Worm (Caenorhabditis elegans) whole organism, young adult: ENCODE data around the gene chil-10.

ENCODE experiments used
- B0035.1 ChIP-seq: sonication (generic microtip); optimal IDR thresholded peaks from 2 replicates; lab custom pipeline; 2016; ENCODE audit warnings: missing genetic modification characterization, mild to moderate bottlenecking, missing compliant biosample characterization, missing genotype, missing genetic modification reagents
- F33H1.4 ChIP-seq: fragments of 200-800 bp; sonication (Bioruptor generic); IDR thresholded peaks from 2 replicates; pipeline ENCODE4 v1.3.6; 2022; ENCODE audit warnings: missing genetic modification reagents, missing genetic modification characterization, missing compliant biosample characterization
- F39B2.1 ChIP-seq: fragments of 200-800 bp; sonication (Bioruptor generic); IDR thresholded peaks from 2 replicates; pipeline ENCODE4 v1.3.6; 2022; ENCODE audit warnings: missing genetic modification reagents, missing genetic modification characterization, missing compliant biosample characterization
- K12H6.12 ChIP-seq: fragments of 200-800 bp; sonication (Bioruptor generic); optimal IDR thresholded peaks from 2 replicates; lab custom pipeline; 2018; ENCODE audit warnings: mild to moderate bottlenecking, missing genetic modification characterization, missing compliant biosample characterization
- Y53G8AR.9 ChIP-seq: fragments of 200-800 bp; sonication (Bioruptor generic); conservative IDR thresholded peaks from 2 replicates; pipeline ENCODE4 v1.3.6; 2022; ENCODE audit warnings: missing genetic modification reagents, missing genetic modification characterization, missing compliant biosample characterization
- Y56A3A.18 ChIP-seq: fragments of 200-800 bp; sonication (Bioruptor generic); IDR thresholded peaks from 2 replicates; pipeline ENCODE4 v1.3.6; 2022; ENCODE audit warnings: missing genetic modification reagents, missing genetic modification characterization, missing compliant biosample characterization
- atf-7 ChIP-seq: sonication (generic microtip); optimal IDR thresholded peaks from 2 replicates; lab custom pipeline; 2017; ENCODE audit warnings: mild to moderate bottlenecking, missing genetic modification characterization, missing compliant biosample characterization
- attf-3 ChIP-seq: fragments of 200-800 bp; sonication (Bioruptor generic); conservative IDR thresholded peaks from 2 replicates; pipeline ENCODE4 v1.3.6; 2022; ENCODE audit warnings: missing genetic modification reagents, missing genetic modification characterization, missing compliant biosample characterization
- bed-1 ChIP-seq: fragments of 200-800 bp; sonication (Bioruptor generic); IDR thresholded peaks from 2 replicates; pipeline ENCODE4 v1.3.6; 2022; ENCODE audit warnings: missing genetic modification reagents, missing genetic modification characterization, missing compliant biosample characterization
- cebp-1 ChIP-seq, 2 experiments: fragments of 200-800 bp in 1 of 2; sonication (Bioruptor generic) in 1 of 2; sonication (generic microtip) in 1 of 2; IDR thresholded peaks in 1 of 2; optimal IDR thresholded peaks in 1 of 2; 2 replicates each; pipeline versions ENCODE4 v1.3.6 to Lab custom; 2017 to 2022; ENCODE audit warnings: missing compliant biosample characterization in 2 of 2, missing genetic modification characterization in 2 of 2, mild to moderate bottlenecking in 1 of 2, missing genetic modification reagents in 1 of 2, moderate library complexity in 1 of 2
- cebp-2 ChIP-seq: fragments of 200-800 bp; sonication (Bioruptor generic); IDR thresholded peaks from 2 replicates; pipeline ENCODE4 v1.3.6; 2022; ENCODE audit warnings: missing genetic modification characterization, missing compliant biosample characterization
- ceh-27 ChIP-seq: fragments of 200-800 bp; sonication (Bioruptor generic); optimal IDR thresholded peaks from 2 replicates; lab custom pipeline; 2018; ENCODE audit warnings: mild to moderate bottlenecking, missing genetic modification characterization, moderate library complexity, missing compliant biosample characterization
- efl-1 ChIP-seq: fragments of 150-350 bp; optimal IDR thresholded peaks from 2 replicates; lab custom pipeline; 2014; ENCODE audit warnings: missing biosample characterization, missing genetic modification reagents, missing genetic modification characterization
- egl-44 ChIP-seq: fragments of 200-800 bp; sonication (Bioruptor generic); IDR thresholded peaks from 2 replicates; pipeline ENCODE4 v1.3.6; 2022; ENCODE audit warnings: missing genetic modification reagents, missing genetic modification characterization, missing compliant biosample characterization
- egrh-3 ChIP-seq: fragments of 200-800 bp; sonication (Bioruptor generic); IDR thresholded peaks from 2 replicates; pipeline ENCODE4 v1.3.6; 2022; ENCODE audit warnings: missing genetic modification reagents, missing genetic modification characterization, missing compliant biosample characterization
- ekl-4 ChIP-seq: fragments of 200-800 bp; sonication (Bioruptor generic); IDR thresholded peaks from 2 replicates; pipeline ENCODE4 v1.3.6; 2022; ENCODE audit warnings: missing genetic modification reagents, missing genetic modification characterization, missing compliant biosample characterization
- gei-17 ChIP-seq: fragments of 200-800 bp; sonication (Bioruptor generic); optimal IDR thresholded peaks from 2 replicates; lab custom pipeline; 2018; ENCODE audit warnings: mild to moderate bottlenecking, missing genetic modification characterization, missing compliant biosample characterization
- hlh-26 ChIP-seq: fragments of 200-800 bp; sonication (Bioruptor generic); conservative IDR thresholded peaks from 2 replicates; pipeline ENCODE4 v1.3.6; 2022; ENCODE audit warnings: missing genetic modification reagents, missing genetic modification characterization, missing compliant biosample characterization
- hmg-1.2 ChIP-seq: fragments of 200-800 bp; sonication (Bioruptor generic); IDR thresholded peaks from 2 replicates; pipeline ENCODE4 v1.3.6; 2022; ENCODE audit warnings: missing genetic modification reagents, missing genetic modification characterization, missing compliant biosample characterization
- hmg-20 ChIP-seq: fragments of 200-800 bp; sonication (Bioruptor generic); IDR thresholded peaks from 2 replicates; pipeline ENCODE4 v1.3.6; 2022; ENCODE audit warnings: missing genetic modification reagents, missing genetic modification characterization, missing compliant biosample characterization
- lin-35 ChIP-seq, 3 experiments: fragments of 150-350 bp in 2 of 3; sonication (generic microtip) in 1 of 3; optimal IDR thresholded peaks; 2 replicates each; lab custom pipeline; 2014 to 2018; ENCODE audit warnings: missing biosample characterization in 3 of 3, missing genetic modification characterization in 3 of 3, missing genetic modification reagents in 3 of 3
- lin-40 ChIP-seq: sonication (generic microtip); optimal IDR thresholded peaks from 2 replicates; lab custom pipeline; 2016; ENCODE audit warnings: missing genetic modification characterization, mild to moderate bottlenecking, missing compliant biosample characterization, missing genotype, missing genetic modification reagents
- madf-10 ChIP-seq: sonication (generic microtip); optimal IDR thresholded peaks from 2 replicates; lab custom pipeline; 2016; ENCODE audit warnings: mild to moderate bottlenecking, missing genetic modification characterization, missing compliant biosample characterization
- mcd-1 ChIP-seq: fragments of 200-800 bp; sonication (Bioruptor generic); IDR thresholded peaks from 2 replicates; pipeline ENCODE4 v1.3.6; 2022; ENCODE audit warnings: missing genetic modification reagents, missing genetic modification characterization, missing compliant biosample characterization
- mel-28 ChIP-seq: sonication (generic microtip); optimal IDR thresholded peaks from 2 replicates; lab custom pipeline; 2016; ENCODE audit warnings: borderline replicate concordance, mild to moderate bottlenecking, missing genetic modification characterization, missing compliant biosample characterization
- nfyb-1 ChIP-seq: fragments of 200-800 bp; sonication (Bioruptor generic); IDR thresholded peaks from 2 replicates; pipeline ENCODE4 v1.3.6; 2022; ENCODE audit warnings: missing genetic modification reagents, missing genetic modification characterization, missing compliant biosample characterization
- nhr-120 ChIP-seq: fragments of 200-800 bp; sonication (Bioruptor generic); IDR thresholded peaks from 2 replicates; pipeline ENCODE4 v1.3.6; 2022; ENCODE audit warnings: missing genetic modification characterization, missing compliant biosample characterization
- pbrm-1 ChIP-seq: fragments of 200-800 bp; sonication (Bioruptor generic); IDR thresholded peaks from 2 replicates; pipeline ENCODE4 v1.3.6; 2022; ENCODE audit warnings: missing genetic modification reagents, missing genetic modification characterization, missing compliant biosample characterization
- sdz-38 ChIP-seq: sonication (generic microtip); optimal IDR thresholded peaks from 2 replicates; lab custom pipeline; 2016; ENCODE audit warnings: missing genotype, missing genetic modification characterization, missing compliant biosample characterization
- snpc-4 ChIP-seq, 5 experiments: fragments of 150-350 bp in 1 of 5; sonication (generic microtip) in 4 of 5; optimal IDR thresholded peaks; 2 replicates each; lab custom pipeline; 2014 to 2018; ENCODE audit warnings: missing genetic modification characterization in 5 of 5, missing biosample characterization in 3 of 5, antibody characterized with exemption in 2 of 5, mild to moderate bottlenecking in 2 of 5, missing compliant biosample characterization in 2 of 5, missing genotype in 2 of 5, moderate library complexity in 2 of 5, missing genetic modification reagents in 1 of 5
- somi-1 ChIP-seq: fragments of 200-800 bp; sonication (Bioruptor generic); optimal IDR thresholded peaks from 2 replicates; lab custom pipeline; 2018; ENCODE audit warnings: mild to moderate bottlenecking, missing genetic modification characterization, missing compliant biosample characterization
- sptf-2 ChIP-seq: fragments of 200-800 bp; sonication (Bioruptor generic); optimal IDR thresholded peaks from 2 replicates; lab custom pipeline; 2018; ENCODE audit warnings: mild to moderate bottlenecking, missing genetic modification characterization, missing compliant biosample characterization
- zfh-2 ChIP-seq: fragments of 200-800 bp; sonication (Bioruptor generic); conservative IDR thresholded peaks from 2 replicates; pipeline ENCODE4 v1.3.6; 2022; ENCODE audit warnings: missing genetic modification reagents, missing genetic modification characterization, missing compliant biosample characterization
- ztf-22 ChIP-seq: fragments of 200-800 bp; sonication (Bioruptor generic); optimal IDR thresholded peaks from 2 replicates; lab custom pipeline; 2018; ENCODE audit warnings: mild to moderate bottlenecking, missing genetic modification characterization, moderate library complexity, missing compliant biosample characterization
- ztf-28 ChIP-seq: fragments of 200-800 bp; sonication (Bioruptor generic); IDR thresholded peaks from 2 replicates; pipeline ENCODE4 v1.3.6; 2022; ENCODE audit warnings: missing genetic modification reagents, missing genetic modification characterization, missing compliant biosample characterization

Gene chil-10

DNA sequence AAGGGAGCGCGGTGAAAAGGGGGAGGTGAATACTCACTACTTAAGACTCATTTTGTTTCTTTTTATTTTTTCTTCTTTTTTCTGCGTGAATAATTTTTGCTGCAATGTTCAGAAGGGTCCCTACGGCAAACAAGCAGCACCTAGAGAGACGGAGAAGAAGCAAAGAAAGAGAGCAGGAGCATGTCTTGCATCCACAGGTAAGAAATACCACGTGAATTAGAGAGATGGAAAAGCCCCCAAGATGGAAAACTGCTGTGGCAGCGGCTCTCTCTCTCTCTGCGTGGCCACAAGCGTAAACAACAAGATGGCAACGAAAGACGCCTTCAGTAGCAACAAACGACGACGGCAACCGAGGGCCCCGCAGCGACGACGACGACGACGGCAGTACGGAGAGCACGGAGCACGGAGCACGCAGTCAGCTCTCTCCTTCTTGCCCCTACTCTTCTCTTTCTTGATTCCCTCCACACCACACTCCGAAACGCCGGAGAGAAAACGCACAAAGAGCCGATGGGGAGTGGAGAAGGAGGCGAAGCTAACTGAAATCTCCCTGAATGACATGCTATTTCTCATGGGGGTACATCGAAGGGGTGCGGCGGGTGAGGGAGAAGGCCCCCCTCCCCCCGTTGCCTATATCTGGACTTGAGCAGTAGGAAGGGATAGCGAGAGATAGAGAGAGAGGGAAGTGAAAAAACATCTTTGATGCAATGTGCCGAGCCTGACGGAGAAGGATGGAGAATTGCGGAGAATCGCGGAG, 35.1 kb downstream of the chil-10 start:
- TF ChIP-seq zfh-2, result peak; percentile 95
- TF ChIP-seq B0035.1 (tag; lab: Kevin White, UChicago), result peak; percentile 20
- peak; percentile 11 for TF ChIP-seq atf-7 (tag; lab: Kevin White, UChicago)
- no peak for TF ChIP-seq gei-17
- peak; percentile 86 for TF ChIP-seq K12H6.12
- 0 out of 2 replicates have a peak, but pooled peaks have one; percentile 14 for TF ChIP-seq pbrm-1 (GFP tag; lab: Robert Waterston, UW)
- TF ChIP-seq ceh-27 (GFP tag; lab: Kevin White, UChicago), result peak; percentile 43
- no peak for TF ChIP-seq F33H1.4 (GFP tag; lab: Robert Waterston, UW)
- no peak for TF ChIP-seq somi-1 (GFP tag; lab: Kevin White, UChicago)
- TF ChIP-seq mcd-1 (GFP tag; lab: Robert Waterston, UW), result no peak
- no peak for TF ChIP-seq snpc-4 (GFP tag; optimal IDR thresholded peaks at IDR 0.05; lab: Kevin White, UChicago)
- peak in 2 of 4 experiments; percentile 37 to 41 for TF ChIP-seq snpc-4 (tag; optimal IDR thresholded peaks at IDR 0.05; lab: Kevin White, UChicago)
- peak; percentile 48 for TF ChIP-seq lin-40 (tag; lab: Kevin White, UChicago)
- TF ChIP-seq F39B2.1 (GFP tag; lab: Robert Waterston, UW), result no peak
- no peak for TF ChIP-seq ekl-4
- TF ChIP-seq lin-35 (GFP tag; optimal IDR thresholded peaks at IDR 0.05; lab: Kevin White, UChicago), result peak in 1 of 3 experiments; percentile 40
- TF ChIP-seq egrh-3 (GFP tag; lab: Robert Waterston, UW), result peak; percentile 47; the same call in 1 of the 2 replicates
- TF ChIP-seq hmg-20, result peak; percentile 53; the same call in 1 of the 2 replicates
- TF ChIP-seq cebp-2, result no peak
- peak; percentile 69 for TF ChIP-seq madf-10 (tag; lab: Kevin White, UChicago)
- no peak for TF ChIP-seq hlh-26 (GFP tag; lab: Robert Waterston, UW)
- TF ChIP-seq, all 124 proteins: peak for 12

DNA sequence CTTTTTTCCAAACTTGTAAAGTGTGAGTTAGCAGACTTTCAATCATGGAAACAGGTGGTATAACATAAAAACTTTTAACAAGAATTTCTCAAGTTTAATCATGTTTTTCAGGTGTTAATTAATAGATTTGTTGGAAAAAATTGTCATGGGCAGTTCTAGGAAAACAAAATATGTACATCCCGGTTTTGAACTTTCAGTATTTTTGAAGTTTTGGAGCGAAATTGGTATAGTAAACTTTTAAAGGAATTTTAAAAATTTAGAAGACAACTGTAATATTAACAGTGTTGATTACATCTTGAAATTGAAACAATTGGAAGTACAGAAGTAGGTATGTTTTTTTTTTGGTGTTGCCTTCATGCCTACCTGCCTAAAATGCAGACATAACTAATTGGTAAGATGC, 37.0 kb downstream of the chil-10 start:
- TF ChIP-seq egl-44 (GFP tag; lab: Robert Waterston, UW) (no peak), mel-28 (tag; lab: Kevin White, UChicago) (no peak), cebp-1 (GFP tag; IDR thresholded peaks at IDR 0.05; lab: Robert Waterston, UW) (no peak), cebp-1 (tag; optimal IDR thresholded peaks at IDR 0.05; lab: Kevin White, UChicago) (no peak), hmg-1.2 (GFP tag; lab: Robert Waterston, UW) (no peak), attf-3 (no peak), efl-1 (no peak), nhr-120 (GFP tag; lab: Robert Waterston, UW) (no peak), Y56A3A.18 (GFP tag; lab: Robert Waterston, UW) (no peak), Y53G8AR.9 (GFP tag; lab: Robert Waterston, UW) (no peak), sdz-38 (tag; lab: Kevin White, UChicago) (no peak), mcd-1 (GFP tag; lab: Robert Waterston, UW) (no peak), ztf-22 (GFP tag; lab: Kevin White, UChicago) (no peak), sptf-2 (GFP tag; lab: Kevin White, UChicago) (no peak), nfyb-1 (GFP tag; lab: Robert Waterston, UW) (no peak), bed-1 (GFP tag; lab: Robert Waterston, UW) (no peak), ztf-28 (GFP tag; lab: Robert Waterston, UW) (no peak)
